Fruit fly (Drosophila melanogaster) whole organism, embryonic: ENCODE measurements around the gene Alp4.
A peak's percentile ranks its signal among the peaks of the same experiment; 100 is the strongest.

ENCODE experiments used
- Aef1 ChIP-seq: fragments of 200-800 bp; sonication (Bioruptor generic); IDR thresholded peaks from 3 replicates; pipeline ENCODE4 v1.3.6; 2022; ENCODE audit warnings: missing biosample characterization, missing genetic modification characterization
- Antp ChIP-seq: fragments of 200-800 bp; sonication (Bioruptor generic); optimal IDR thresholded peaks from 3 replicates; lab custom pipeline; 2016; ENCODE audit warnings: missing biosample characterization, missing genetic modification characterization
- B-H2 ChIP-seq: fragments of 200-800 bp; sonication (Bioruptor generic); optimal IDR thresholded peaks from 2 replicates; lab custom pipeline; 2018; ENCODE audit warnings: missing biosample characterization, mild to moderate bottlenecking, missing genetic modification characterization
- BEAF-32 ChIP-seq: fragments of 200-800 bp; sonication (Bioruptor generic); optimal IDR thresholded peaks from 3 replicates; lab custom pipeline; 2017; ENCODE audit warnings: missing biosample characterization, missing genetic modification characterization, mild to moderate bottlenecking, moderate library complexity, missing genetic modification reagents
- CG10209 ChIP-seq: fragments of 200-800 bp; sonication (Bioruptor generic); optimal IDR thresholded peaks from 3 replicates; lab custom pipeline; 2017; ENCODE audit warnings: missing biosample characterization, mild to moderate bottlenecking, missing genetic modification characterization, missing genetic modification reagents
- CG10979 ChIP-seq: fragments of 200-800 bp; sonication (Bioruptor generic); optimal IDR thresholded peaks from 2 replicates; lab custom pipeline; 2018; ENCODE audit warnings: missing biosample characterization, mild to moderate bottlenecking, missing genetic modification characterization, moderate library complexity
- CG11560 ChIP-seq: fragments of 200-800 bp; sonication (Bioruptor generic); IDR thresholded peaks from 3 replicates; pipeline ENCODE4 v1.3.6; 2022; ENCODE audit warnings: missing biosample characterization, missing genetic modification characterization
- CG12155 ChIP-seq: fragments of 200-800 bp; sonication (Bioruptor generic); optimal IDR thresholded peaks from 3 replicates; lab custom pipeline; 2016; ENCODE audit warnings: missing biosample characterization, missing genetic modification characterization
- CG12942 ChIP-seq: fragments of 200-800 bp; sonication (Bioruptor generic); optimal IDR thresholded peaks from 3 replicates; lab custom pipeline; 2016; ENCODE audit warnings: missing biosample characterization, missing genetic modification characterization
- CG15696 ChIP-seq: fragments of 200-800 bp; sonication (Bioruptor generic); optimal IDR thresholded peaks from 2 replicates; lab custom pipeline; 2019; ENCODE audit warnings: missing biosample characterization, mild to moderate bottlenecking, missing genetic modification characterization, moderate library complexity
- CG16779 ChIP-seq: fragments of 200-800 bp; sonication (Bioruptor generic); IDR thresholded peaks from 2 replicates; pipeline ENCODE4 v1.3.6; 2022; ENCODE audit warnings: missing biosample characterization, missing genetic modification characterization
- CG16863 ChIP-seq: fragments of 200-800 bp; sonication (Bioruptor generic); optimal IDR thresholded peaks from 3 replicates; lab custom pipeline; 2016; ENCODE audit warnings: missing biosample characterization, missing genetic modification characterization
- CG17802 ChIP-seq: fragments of 200-800 bp; sonication (Bioruptor generic); optimal IDR thresholded peaks from 2 replicates; lab custom pipeline; 2018; ENCODE audit warnings: missing biosample characterization, mild to moderate bottlenecking, missing genetic modification characterization, moderate library complexity
- CG3847 ChIP-seq: fragments of 200-800 bp; sonication (Bioruptor generic); IDR thresholded peaks from 2 replicates; pipeline ENCODE4 v1.3.6; 2022; ENCODE audit warnings: missing biosample characterization, missing genetic modification characterization
- CG4360 ChIP-seq: fragments of 200-800 bp; sonication (Bioruptor generic); IDR thresholded peaks from 2 replicates; pipeline ENCODE4 v1.3.6; 2022; ENCODE audit warnings: missing biosample characterization, missing genetic modification characterization
- CG6654 ChIP-seq: fragments of 200-800 bp; sonication (Bioruptor generic); optimal IDR thresholded peaks from 2 replicates; lab custom pipeline; 2017; ENCODE audit warnings: missing biosample characterization, mild to moderate bottlenecking, missing genetic modification characterization
- CG7786 ChIP-seq: fragments of 200-800 bp; sonication (Bioruptor generic); optimal IDR thresholded peaks from 2 replicates; lab custom pipeline; 2016; ENCODE audit warnings: missing biosample characterization, missing genetic modification characterization
- CG7928 ChIP-seq: fragments of 200-800 bp; sonication (Bioruptor generic); optimal IDR thresholded peaks from 2 replicates; lab custom pipeline; 2017; ENCODE audit warnings: missing biosample characterization, mild to moderate bottlenecking, missing genetic modification characterization
- CG9817 ChIP-seq: fragments of 200-800 bp; sonication (Bioruptor generic); optimal IDR thresholded peaks from 2 replicates; lab custom pipeline; 2018; ENCODE audit warnings: missing biosample characterization, mild to moderate bottlenecking, missing genetic modification characterization, moderate library complexity
- D ChIP-seq, 2 experiments: fragments of 200-800 bp in 1 of 2; fragments of >200 bp in 1 of 2; sonication (Bioruptor generic) in 1 of 2; optimal IDR thresholded peaks; 2 replicates in 1 of 2; 3 replicates in 1 of 2; lab custom pipeline; 2017; ENCODE audit warnings: mild to moderate bottlenecking in 1 of 2, missing biosample characterization in 1 of 2, missing genetic modification characterization in 1 of 2, missing genetic modification reagents in 1 of 2
- E2f1 ChIP-seq: fragments of 200-800 bp; sonication (Bioruptor generic); IDR thresholded peaks from 2 replicates; pipeline ENCODE4 v1.3.6; 2022; ENCODE audit warnings: missing biosample characterization, missing genetic modification characterization
- Eip74EF ChIP-seq, 2 experiments: fragments of 200-800 bp in 1 of 2; fragments of >200 bp in 1 of 2; sonication (Bioruptor generic) in 1 of 2; optimal IDR thresholded peaks; 2 replicates each; lab custom pipeline; 2017 to 2019; ENCODE audit warnings: missing biosample characterization in 2 of 2, missing genetic modification characterization in 2 of 2, mild to moderate bottlenecking in 1 of 2, moderate library complexity in 1 of 2
- Fer1 ChIP-seq: fragments of 200-800 bp; sonication (Bioruptor generic); optimal IDR thresholded peaks from 2 replicates; lab custom pipeline; 2017; ENCODE audit warnings: missing biosample characterization, mild to moderate bottlenecking, missing genetic modification characterization
- HHEX ChIP-seq: fragments of 200-800 bp; sonication (Bioruptor generic); optimal IDR thresholded peaks from 3 replicates; lab custom pipeline; 2017; ENCODE audit warnings: missing biosample characterization, mild to moderate bottlenecking, missing genetic modification characterization, missing genetic modification reagents
- Hmx ChIP-seq: fragments of 200-800 bp; sonication (Bioruptor generic); optimal IDR thresholded peaks from 2 replicates; lab custom pipeline; 2016; ENCODE audit warnings: missing biosample characterization, missing genetic modification characterization
- Hr78 ChIP-seq, 2 experiments: fragments of 200-800 bp in 1 of 2; fragments of >200 bp in 1 of 2; sonication (Bioruptor generic) in 1 of 2; optimal IDR thresholded peaks; 2 replicates each; lab custom pipeline; 2017 to 2019; ENCODE audit warnings: missing biosample characterization in 2 of 2, missing genetic modification characterization in 2 of 2, mild to moderate bottlenecking in 1 of 2, moderate library complexity in 1 of 2
- MESR4 ChIP-seq: fragments of 200-800 bp; sonication (Bioruptor generic); optimal IDR thresholded peaks from 2 replicates; lab custom pipeline; 2018; ENCODE audit warnings: missing biosample characterization, mild to moderate bottlenecking, missing genetic modification characterization, moderate library complexity
- al ChIP-seq: fragments of 200-800 bp; sonication (Bioruptor generic); IDR thresholded peaks from 2 replicates; pipeline ENCODE4 v1.3.6; 2022; ENCODE audit warnings: missing biosample characterization, missing genetic modification characterization
- corto ChIP-seq: fragments of 200-800 bp; sonication (Bioruptor generic); optimal IDR thresholded peaks from 2 replicates; lab custom pipeline; 2016; ENCODE audit warnings: missing biosample characterization, mild to moderate bottlenecking, missing genetic modification characterization, moderate library complexity
- croc ChIP-seq: fragments of 200-800 bp; sonication (Bioruptor generic); conservative IDR thresholded peaks from 3 replicates; pipeline ENCODE4 v1.3.6; 2022; ENCODE audit warnings: missing biosample characterization, missing genetic modification characterization
- dati ChIP-seq: fragments of 200-800 bp; sonication (Bioruptor generic); IDR thresholded peaks from 2 replicates; pipeline ENCODE4 v1.3.6; 2022; ENCODE audit warnings: missing biosample characterization, missing genetic modification characterization
- dmrt99B ChIP-seq: fragments of 200-800 bp; sonication (Bioruptor generic); optimal IDR thresholded peaks from 2 replicates; lab custom pipeline; 2018; ENCODE audit warnings: missing biosample characterization, mild to moderate bottlenecking, missing genetic modification characterization, moderate library complexity
- gcm ChIP-seq: fragments of 200-800 bp; sonication (Bioruptor generic); optimal IDR thresholded peaks from 2 replicates; lab custom pipeline; 2019; ENCODE audit warnings: missing biosample characterization, mild to moderate bottlenecking, missing genetic modification characterization, moderate library complexity
- h ChIP-seq: fragments of >200 bp; optimal IDR thresholded peaks from 2 replicates; lab custom pipeline; 2017
- inv ChIP-seq: fragments of 200-800 bp; sonication (Bioruptor generic); IDR thresholded peaks from 2 replicates; pipeline ENCODE4 v1.3.6; 2022; ENCODE audit warnings: missing biosample characterization, missing genetic modification characterization; ENCODE audit not compliant: partially characterized antibody
- klu ChIP-seq: fragments of 200-800 bp; sonication (Bioruptor generic); IDR thresholded peaks from 2 replicates; pipeline ENCODE4 v1.3.6; 2022; ENCODE audit warnings: missing biosample characterization, missing genetic modification characterization
- mam ChIP-seq: fragments of 200-800 bp; sonication (Bioruptor generic); optimal IDR thresholded peaks from 3 replicates; lab custom pipeline; 2016; ENCODE audit warnings: missing biosample characterization, missing genetic modification characterization
- nerfin-1 ChIP-seq: fragments of 200-800 bp; sonication (Bioruptor generic); optimal IDR thresholded peaks from 3 replicates; lab custom pipeline; 2019; ENCODE audit warnings: missing biosample characterization, mild to moderate bottlenecking, missing genetic modification characterization, moderate library complexity
- otp ChIP-seq: fragments of 200-800 bp; sonication (Bioruptor generic); IDR thresholded peaks from 3 replicates; pipeline ENCODE4, ENCODE4 v1.3.6; 2022; ENCODE audit warnings: missing biosample characterization, missing genetic modification characterization
- p53 ChIP-seq: fragments of 200-800 bp; sonication (Bioruptor generic); optimal IDR thresholded peaks from 2 replicates; lab custom pipeline; 2016; ENCODE audit warnings: missing biosample characterization, missing genetic modification characterization
- peb ChIP-seq: fragments of 200-800 bp; sonication (Bioruptor generic); IDR thresholded peaks from 2 replicates; pipeline ENCODE4 v1.3.6; 2022; ENCODE audit warnings: missing biosample characterization, missing genetic modification characterization
- pho ChIP-seq: fragments of 200-800 bp; sonication (Bioruptor generic); optimal IDR thresholded peaks from 2 replicates; lab custom pipeline; 2016; ENCODE audit warnings: missing biosample characterization, missing genetic modification characterization
- pita ChIP-seq: fragments of 200-800 bp; sonication (Bioruptor generic); optimal IDR thresholded peaks from 2 replicates; lab custom pipeline; 2017; ENCODE audit warnings: missing biosample characterization, mild to moderate bottlenecking, missing genetic modification characterization
- sens-2 ChIP-seq: fragments of 200-800 bp; sonication (Bioruptor generic); IDR thresholded peaks from 2 replicates; pipeline ENCODE4 v1.3.6; 2022; ENCODE audit warnings: missing biosample characterization, missing genetic modification characterization
- shn ChIP-seq: fragments of 200-800 bp; sonication (Bioruptor generic); optimal IDR thresholded peaks from 3 replicates; lab custom pipeline; 2016; ENCODE audit warnings: missing biosample characterization, missing genetic modification characterization
- ssp ChIP-seq: fragments of 200-800 bp; sonication (Bioruptor generic); IDR thresholded peaks from 2 replicates; pipeline ENCODE4 v1.3.6; 2022; ENCODE audit warnings: missing biosample characterization, missing genetic modification characterization
- stwl ChIP-seq: fragments of 200-800 bp; sonication (Bioruptor generic); optimal IDR thresholded peaks from 3 replicates; lab custom pipeline; 2018; ENCODE audit warnings: missing biosample characterization, mild to moderate bottlenecking, missing genetic modification characterization, moderate library complexity
- twi ChIP-seq: fragments of 200-800 bp; optimal IDR thresholded peaks from 2 replicates; lab custom pipeline; 2019; ENCODE audit warnings: missing biosample characterization, mild to moderate bottlenecking, missing genetic modification characterization, moderate library complexity

Gene Alp4

DNA sequence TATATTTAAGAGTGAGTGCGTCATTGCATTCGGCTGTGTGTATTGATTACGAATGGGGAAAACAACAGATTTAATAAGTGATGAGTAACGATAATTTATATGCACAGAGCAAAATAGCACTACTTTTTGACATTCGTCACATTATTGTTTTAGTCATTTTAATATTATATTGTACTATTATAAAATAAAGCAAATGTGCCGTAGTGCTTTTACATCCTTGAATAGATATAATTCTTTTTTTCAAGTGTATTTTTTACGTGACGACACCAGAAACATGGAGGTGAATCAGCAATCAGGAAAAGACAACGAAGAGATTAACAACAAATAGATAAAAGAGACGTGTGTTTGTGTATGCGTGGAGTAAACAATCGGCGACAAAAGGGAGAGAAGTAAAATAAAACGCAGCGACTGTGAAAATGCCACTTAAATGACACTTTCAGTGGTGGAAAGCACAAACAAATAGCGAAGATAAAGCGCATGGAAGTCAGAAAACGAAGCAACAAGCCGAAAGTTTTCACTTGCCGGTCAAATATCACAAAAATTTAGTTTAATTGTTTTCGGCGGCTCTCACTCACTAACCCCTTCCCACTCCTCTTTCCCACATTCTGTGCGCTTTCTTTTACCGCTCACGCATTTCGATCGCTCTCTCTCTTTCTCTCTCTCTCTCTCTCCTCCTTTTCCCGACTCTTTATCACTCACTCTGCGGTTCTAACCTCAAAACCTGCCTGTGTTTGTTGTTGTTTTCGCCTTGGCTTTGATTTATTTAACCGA, 10.5 kb downstream of the Alp4 start (continued):
- TF ChIP-seq pho (GFP tag; lab: Kevin White, UChicago) (no peak), CG17802 (peak; percentile 60), CG10209 (GFP tag; lab: Kevin White, UChicago) (peak; percentile 78), nerfin-1 (peak; percentile 78), CG11560 (tag; lab: Robert Waterston, UW) (no peak), mam (GFP tag; lab: Kevin White, UChicago) (no peak), HHEX (GFP tag; lab: Kevin White, UChicago) (peak; percentile 73), CG4360 (peak; percentile 93), dmrt99B (tag; lab: Kevin White, UChicago) (peak; percentile 94), h (lab: Kevin White, UChicago) (no peak), sens-2 (GFP tag; lab: Robert Waterston, UW) (no peak), CG7786 (no peak), CG3847 (GFP tag; lab: Robert Waterston, UW) (peak; percentile 66), CG6654 (GFP tag; lab: Kevin White, UChicago) (peak; percentile 61), inv (GFP tag; lab: Robert Waterston, UW) (no peak), stwl (tag; lab: Kevin White, UChicago) (peak; percentile 18), peb (peak; percentile 51), CG12155 (peak; percentile 55), B-H2 (GFP tag; lab: Kevin White, UChicago) (peak; percentile 17), klu (GFP tag; lab: Robert Waterston, UW) (no peak), twi (tag; lab: Kevin White, UChicago) (peak; percentile 58), CG16863 (GFP tag; lab: Kevin White, UChicago) (no peak), al (GFP tag; lab: Robert Waterston, UW) (peak; percentile 36; the same call in 1 of the 2 replicates), CG15696 (peak; percentile 71), Hmx (GFP tag; lab: Kevin White, UChicago) (peak; percentile 52), CG9817 (tag; lab: Kevin White, UChicago) (peak; percentile 73), BEAF-32 (GFP tag; lab: Kevin White, UChicago) (no peak), Aef1 (GFP tag; lab: Robert Waterston, UW) (peak; percentile 79), CG16779 (GFP tag; lab: Robert Waterston, UW) (no peak), ssp (peak; percentile 57), Hr78 (GFP tag; optimal IDR thresholded peaks at IDR 0.05; lab: Kevin White, UChicago) (no peak), corto (peak; percentile 73), Antp (no peak), CG7928 (GFP tag; lab: Kevin White, UChicago) (peak; percentile 6), dati (GFP tag; lab: Robert Waterston, UW) (peak; percentile 61; the same call in 1 of the 2 replicates), Fer1 (GFP tag; lab: Kevin White, UChicago) (peak; percentile 70), Eip74EF (GFP tag; optimal IDR thresholded peaks at IDR 0.05; lab: Kevin White, UChicago) (peak in 1 of 2 experiments; percentile 87), E2f1 (GFP tag; lab: Robert Waterston, UW) (peak; percentile 27; the same call in 1 of the 2 replicates), p53 (GFP tag; lab: Kevin White, UChicago) (no peak), shn (GFP tag; lab: Kevin White, UChicago) (no peak), D (optimal IDR thresholded peaks at IDR 0.05; lab: Kevin White, UChicago) (no peak), D (GFP tag; optimal IDR thresholded peaks at IDR 0.05; lab: Kevin White, UChicago) (peak; percentile 84), CG12942 (GFP tag; lab: Kevin White, UChicago) (peak; percentile 69), MESR4 (GFP tag; lab: Kevin White, UChicago) (peak; percentile 17), croc (GFP tag; lab: Robert Waterston, UW) (peak; percentile 70; the same call in 1 of the 3 replicates), pita (GFP tag; lab: Kevin White, UChicago) (no peak), gcm (GFP tag; lab: Kevin White, UChicago) (peak; percentile 77), CG10979 (tag; lab: Kevin White, UChicago) (peak; percentile 92), otp (GFP tag; lab: Robert Waterston, UW) (peak; percentile 68; the same call in 1 of the 3 replicates)
